Fruit fly (Drosophila melanogaster) whole organism, prepupa: ENCODE data around the gene Cpr92A.
A peak's percentile ranks its signal among the peaks of the same experiment; 100 is the strongest.

ENCODE experiments used
- CG9139 ChIP-seq: fragments of 200-800 bp; sonication (Bioruptor generic); optimal IDR thresholded peaks from 3 replicates; lab custom pipeline; 2017; ENCODE audit warnings: missing biosample characterization, mild to moderate bottlenecking, missing genetic modification characterization
- dsx ChIP-seq: fragments of 200-800 bp; optimal IDR thresholded peaks from 3 replicates; lab custom pipeline; 2019; ENCODE audit warnings: missing biosample characterization, mild to moderate bottlenecking, missing genetic modification characterization, moderate library complexity; ENCODE audit not compliant: poor library complexity, severe bottlenecking
- fkh ChIP-seq: fragments of 200-800 bp; sonication (Bioruptor generic); optimal IDR thresholded peaks from 3 replicates; lab custom pipeline; 2017; ENCODE audit warnings: missing biosample characterization, mild to moderate bottlenecking, missing genetic modification characterization, moderate library complexity
- ss ChIP-seq, 2 experiments: fragments of 200-800 bp; sonication (Bioruptor generic); optimal IDR thresholded peaks; 2 replicates in 1 of 2; 3 replicates in 1 of 2; lab custom pipeline; 2017 to 2018; ENCODE audit warnings: mild to moderate bottlenecking in 2 of 2, missing biosample characterization in 2 of 2, missing genetic modification characterization in 2 of 2, moderate library complexity in 1 of 2

DNA sequence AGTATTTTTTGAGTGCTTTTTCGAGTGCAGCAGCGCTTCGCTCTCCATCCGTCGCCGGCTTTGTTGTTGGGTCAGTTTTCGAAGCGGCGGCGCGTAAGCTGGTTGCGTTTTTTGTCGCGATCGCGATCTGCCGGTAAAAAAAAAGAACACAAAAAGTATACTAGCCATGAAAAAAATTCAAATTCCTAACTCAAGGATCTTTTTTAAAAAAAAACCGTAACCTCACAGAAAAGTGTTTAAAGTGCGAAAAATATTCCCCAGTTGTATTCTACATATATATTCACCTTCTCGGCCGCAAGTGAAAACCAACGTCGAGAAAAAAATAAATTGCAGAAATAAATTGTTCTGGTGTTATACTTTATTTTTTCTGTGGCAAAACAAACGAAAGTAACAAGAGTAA is 29.6 kb downstream of the Cpr92A start:
- no peak for TF ChIP-seq fkh
- no peak for TF ChIP-seq dsx (GFP tag; lab: Kevin White, UChicago)
- TF ChIP-seq CG9139 = no peak
- TF ChIP-seq ss (GFP tag; optimal IDR thresholded peaks at IDR 0.05; lab: Kevin White, UChicago) = peak in 1 of 2 experiments; percentile 24
